Worm (Caenorhabditis elegans) whole organism, mixed stage, embryonic: ENCODE results near the gene F48E3.6.

Experiments
- M03D4.4 ChIP-seq: sonication (generic microtip); optimal IDR thresholded peaks from 2 replicates; lab custom pipeline; 2017; ENCODE audit warnings: mild to moderate bottlenecking, missing genetic modification characterization, missing compliant biosample characterization
- bed-3 ChIP-seq: fragments of 200-800 bp; sonication (Bioruptor generic); optimal IDR thresholded peaks from 3 replicates; lab custom pipeline; 2018; ENCODE audit warnings: mild to moderate bottlenecking, missing genetic modification characterization, moderate library complexity, missing compliant biosample characterization
- blmp-1 ChIP-seq: fragments of 150-350 bp; optimal IDR thresholded peaks from 2 replicates; lab custom pipeline; 2014; ENCODE audit warnings: missing biosample characterization, missing genetic modification characterization
- ceh-39 ChIP-seq: fragments of 150-350 bp; optimal IDR thresholded peaks from 2 replicates; lab custom pipeline; 2014; ENCODE audit warnings: missing biosample characterization, missing genetic modification characterization
- ceh-43 ChIP-seq: fragments of 200-800 bp; sonication (Bioruptor generic); optimal IDR thresholded peaks from 2 replicates; lab custom pipeline; 2018; ENCODE audit warnings: mild to moderate bottlenecking, missing genetic modification characterization, moderate library complexity, missing compliant biosample characterization
- ceh-83 ChIP-seq: fragments of 200-800 bp; sonication (Bioruptor generic); optimal IDR thresholded peaks from 2 replicates; lab custom pipeline; 2018; ENCODE audit warnings: mild to moderate bottlenecking, missing genetic modification characterization, missing compliant biosample characterization
- cnd-1 ChIP-seq: fragments of 200-800 bp; sonication (Bioruptor generic); optimal IDR thresholded peaks from 2 replicates; lab custom pipeline; 2018; ENCODE audit warnings: mild to moderate bottlenecking, missing genetic modification characterization, missing compliant biosample characterization
- drap-1 ChIP-seq: fragments of 200-800 bp; sonication (Bioruptor generic); optimal IDR thresholded peaks from 3 replicates; lab custom pipeline; 2018; ENCODE audit warnings: mild to moderate bottlenecking, missing genetic modification characterization, missing compliant biosample characterization
- elt-1 ChIP-seq: sonication (generic microtip); optimal IDR thresholded peaks from 2 replicates; lab custom pipeline; 2017; ENCODE audit warnings: missing genetic modification characterization, mild to moderate bottlenecking, missing compliant biosample characterization, antibody characterized with exemption, moderate library complexity, borderline replicate concordance; ENCODE audit not compliant: insufficient read depth
- elt-3 ChIP-seq: fragments of 150-350 bp; optimal IDR thresholded peaks from 2 replicates; lab custom pipeline; 2014; ENCODE audit warnings: missing biosample characterization, missing genetic modification characterization
- ham-2 ChIP-seq: fragments of 200-800 bp; sonication (Bioruptor generic); optimal IDR thresholded peaks from 2 replicates; lab custom pipeline; 2018; ENCODE audit warnings: mild to moderate bottlenecking, missing genetic modification characterization, missing compliant biosample characterization
- hlh-1 ChIP-seq: fragments of 150-350 bp; optimal IDR thresholded peaks from 2 replicates; lab custom pipeline; 2014; ENCODE audit warnings: missing biosample characterization, missing genetic modification reagents, missing genetic modification characterization
- lin-13 ChIP-seq: fragments of 150-350 bp; optimal IDR thresholded peaks from 2 replicates; lab custom pipeline; 2014; ENCODE audit warnings: missing biosample characterization, missing genetic modification characterization
- lin-32 ChIP-seq: fragments of 200-800 bp; sonication (Bioruptor generic); optimal IDR thresholded peaks from 2 replicates; lab custom pipeline; 2018; ENCODE audit warnings: mild to moderate bottlenecking, missing genetic modification characterization, missing compliant biosample characterization
- lsy-2 ChIP-seq: fragments of 150-350 bp; optimal IDR thresholded peaks from 2 replicates; lab custom pipeline; 2014; ENCODE audit warnings: missing biosample characterization, missing genetic modification characterization
- mab-5 ChIP-seq: fragments of 150-350 bp; optimal IDR thresholded peaks from 2 replicates; lab custom pipeline; 2014; ENCODE audit warnings: missing biosample characterization, missing genetic modification characterization
- mep-1 ChIP-seq: fragments of 150-350 bp; optimal IDR thresholded peaks from 2 replicates; lab custom pipeline; 2017; ENCODE audit warnings: missing biosample characterization, missing genetic modification reagents, missing genetic modification characterization, inconsistent platforms
- nhr-12 ChIP-seq: fragments of 150-350 bp; optimal IDR thresholded peaks from 2 replicates; lab custom pipeline; 2014; ENCODE audit warnings: missing biosample characterization, missing genetic modification characterization
- nhr-2 ChIP-seq: fragments of 150-350 bp; optimal IDR thresholded peaks from 2 replicates; lab custom pipeline; 2014; ENCODE audit warnings: missing biosample characterization, missing genetic modification characterization
- nhr-237 ChIP-seq: fragments of 150-350 bp; optimal IDR thresholded peaks from 2 replicates; lab custom pipeline; 2014; ENCODE audit warnings: missing biosample characterization, missing genetic modification characterization
- nhr-28 ChIP-seq: fragments of 150-350 bp; optimal IDR thresholded peaks from 2 replicates; lab custom pipeline; 2014; ENCODE audit warnings: missing biosample characterization, missing genetic modification characterization
- nhr-76 ChIP-seq: sonication (generic microtip); optimal IDR thresholded peaks from 2 replicates; lab custom pipeline; 2017; ENCODE audit warnings: missing biosample characterization, missing genetic modification characterization
- pha-4 ChIP-seq: fragments of 150-350 bp; optimal IDR thresholded peaks from 2 replicates; lab custom pipeline; 2018; ENCODE audit warnings: missing biosample characterization, missing genetic modification reagents, missing genetic modification characterization
- sem-2 ChIP-seq: fragments of 200-800 bp; sonication (Bioruptor generic); optimal IDR thresholded peaks from 2 replicates; lab custom pipeline; 2018; ENCODE audit warnings: mild to moderate bottlenecking, missing genetic modification characterization, missing compliant biosample characterization
- snpc-4 ChIP-seq: fragments of 150-350 bp; optimal IDR thresholded peaks from 2 replicates; lab custom pipeline; 2014; ENCODE audit warnings: missing biosample characterization, missing genetic modification characterization
- sptf-1 ChIP-seq: sonication (generic microtip); optimal IDR thresholded peaks from 2 replicates; lab custom pipeline; 2017; ENCODE audit warnings: mild to moderate bottlenecking, missing genetic modification characterization, moderate library complexity, missing compliant biosample characterization
- unc-120 ChIP-seq: sonication (generic microtip); optimal IDR thresholded peaks from 2 replicates; lab custom pipeline; 2017; ENCODE audit warnings: missing genetic modification characterization, missing compliant biosample characterization; ENCODE audit not compliant: poor library complexity, severe bottlenecking
- unc-39 ChIP-seq: fragments of 150-350 bp; optimal IDR thresholded peaks from 2 replicates; lab custom pipeline; 2014; ENCODE audit warnings: missing biosample characterization, missing genetic modification characterization
- unc-62 ChIP-seq: fragments of 150-350 bp; optimal IDR thresholded peaks from 2 replicates; lab custom pipeline; 2014; ENCODE audit warnings: missing biosample characterization, missing genetic modification reagents, missing genetic modification characterization
- zip-8 ChIP-seq: fragments of 150-350 bp; optimal IDR thresholded peaks from 2 replicates; lab custom pipeline; 2014; ENCODE audit warnings: missing biosample characterization, missing genetic modification characterization
- ztf-11 ChIP-seq: fragments of 150-350 bp; optimal IDR thresholded peaks from 2 replicates; lab custom pipeline; 2014; ENCODE audit warnings: missing biosample characterization, missing genetic modification characterization

F48E3.6 gene

DNA sequence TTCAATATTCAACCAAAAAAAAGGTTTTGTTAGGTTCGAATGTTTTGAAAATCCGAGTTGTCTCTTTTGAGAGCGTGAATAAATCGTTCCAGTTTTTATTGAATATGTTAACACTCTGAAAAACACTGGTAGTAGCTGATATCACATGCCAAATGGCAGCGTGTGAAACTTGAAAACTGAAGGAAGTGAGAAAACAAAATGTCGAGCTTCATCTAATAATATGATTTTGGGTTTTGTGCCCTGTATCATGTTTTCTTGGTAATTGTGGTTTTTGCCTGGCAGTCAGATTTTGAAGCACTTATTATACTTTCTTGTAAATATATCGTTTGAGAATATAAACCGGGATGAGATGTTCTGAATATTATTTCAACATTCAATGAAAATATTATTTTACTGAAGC is at the start of gene F48E3.6:
TSS of gene F48E3.6 (minus strand) at position 101 of the 400 bp plus-strand sequence.
- TF ChIP-seq blmp-1 (tag; lab: Kevin White, UChicago) (no peak), mab-5 (tag; lab: Kevin White, UChicago) (no peak), nhr-2 (tag; lab: Kevin White, UChicago) (no peak), elt-1 (tag; lab: Kevin White, UChicago) (no peak), pha-4 (tag; lab: Kevin White, UChicago) (no peak), unc-39 (no peak), nhr-12 (no peak), ceh-39 (tag; lab: Kevin White, UChicago) (no peak), lin-32 (GFP tag; lab: Kevin White, UChicago) (no peak)

DNA sequence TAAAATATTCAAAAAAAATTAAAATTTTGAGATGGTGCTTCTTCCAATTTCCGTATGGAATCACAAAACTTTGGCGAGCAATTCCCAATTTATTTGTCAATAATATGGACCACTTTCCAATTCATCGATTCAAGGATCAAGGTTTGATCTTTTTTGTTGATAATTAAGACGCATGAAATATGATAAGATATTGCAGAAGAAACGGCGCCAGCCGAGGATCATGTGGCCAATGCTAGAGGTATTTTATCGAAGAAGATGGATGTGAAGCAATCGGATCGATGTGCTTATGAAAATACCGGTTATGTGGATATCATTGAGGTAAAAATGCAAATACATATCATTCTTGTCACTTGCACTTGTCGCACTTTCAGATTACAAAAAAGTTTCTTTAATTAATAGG is 47.7 kb upstream of the F48E3.6 start:
- no peak for TF ChIP-seq unc-39
- TF ChIP-seq lin-13 (tag; lab: Kevin White, UChicago): no peak
- TF ChIP-seq lin-32 (GFP tag; lab: Kevin White, UChicago): no peak
- TF ChIP-seq zip-8 (tag; lab: Kevin White, UChicago): no peak
- no peak for TF ChIP-seq unc-62 (GFP tag; lab: Kevin White, UChicago)
- no peak for TF ChIP-seq drap-1 (GFP tag; lab: Kevin White, UChicago)
- TF ChIP-seq snpc-4 (tag; lab: Kevin White, UChicago): no peak
- TF ChIP-seq elt-1 (tag; lab: Kevin White, UChicago): no peak
- TF ChIP-seq ceh-39 (tag; lab: Kevin White, UChicago): no peak
- no peak for TF ChIP-seq ham-2 (GFP tag; lab: Kevin White, UChicago)
- TF ChIP-seq M03D4.4 (tag; lab: Kevin White, UChicago): no peak
- TF ChIP-seq nhr-76 (tag; lab: Kevin White, UChicago): no peak
- no peak for TF ChIP-seq nhr-237 (tag; lab: Kevin White, UChicago)
- TF ChIP-seq bed-3 (GFP tag; lab: Kevin White, UChicago): no peak
- TF ChIP-seq sptf-1 (tag; lab: Kevin White, UChicago): no peak
- TF ChIP-seq ceh-43: no peak
- no peak for TF ChIP-seq nhr-28 (tag; lab: Kevin White, UChicago)
- no peak for TF ChIP-seq cnd-1 (tag; lab: Kevin White, UChicago)
- TF ChIP-seq ztf-11: no peak
- no peak for TF ChIP-seq mab-5 (tag; lab: Kevin White, UChicago)

DNA sequence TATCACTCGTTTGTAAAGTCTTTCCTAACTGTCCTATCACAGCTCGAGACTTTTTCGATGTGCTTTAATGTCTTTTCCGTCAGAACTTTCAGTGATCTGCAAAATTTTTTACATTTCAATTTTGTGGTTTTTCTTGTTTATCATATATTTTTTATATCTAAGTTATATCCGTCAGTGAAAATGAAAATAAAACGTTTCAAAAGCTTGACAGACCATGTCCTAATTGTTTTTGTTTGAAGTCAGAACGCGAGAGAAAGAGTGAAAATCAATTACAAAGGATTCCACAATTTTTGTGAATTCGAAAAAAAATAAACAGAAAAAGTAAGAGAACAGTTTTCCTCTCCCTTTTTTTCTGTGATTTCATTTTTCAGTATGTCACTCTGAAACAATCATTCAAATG is 45.5 kb upstream of the F48E3.6 start, which contains the start of gene F46C8.1:
TSS of gene F46C8.1 (plus strand) at position 301 of the 400 bp plus-strand sequence.
- no peak for TF ChIP-seq snpc-4 (tag; lab: Kevin White, UChicago)
- TF ChIP-seq ceh-43: no peak
- no peak for TF ChIP-seq mep-1
- TF ChIP-seq hlh-1: no peak
- TF ChIP-seq lsy-2 (tag; lab: Kevin White, UChicago): no peak
- no peak for TF ChIP-seq sem-2 (GFP tag; lab: Kevin White, UChicago)

DNA sequence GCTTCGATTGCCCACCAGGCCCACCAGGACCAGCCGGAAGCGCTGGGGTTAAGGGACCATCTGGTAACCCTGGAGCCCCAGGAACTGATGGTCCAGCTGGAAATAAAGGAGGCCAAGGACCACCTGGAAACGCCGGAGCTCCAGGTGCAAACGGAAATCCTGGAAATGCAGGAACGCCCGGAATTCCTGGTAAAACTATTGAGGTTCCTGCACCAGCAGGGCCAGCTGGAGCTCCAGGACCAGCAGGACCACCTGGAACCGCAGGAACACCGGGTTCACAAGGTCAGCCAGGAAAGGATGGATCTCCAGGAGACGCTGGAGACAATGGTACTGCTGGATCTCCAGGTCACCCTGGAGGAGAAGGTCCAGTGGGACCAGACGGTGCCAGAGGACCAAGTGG is 45.0 kb upstream of the F48E3.6 start:
- TF ChIP-seq nhr-28 (tag; lab: Kevin White, UChicago): no peak
- no peak for TF ChIP-seq elt-3 (tag; lab: Kevin White, UChicago)
- no peak for TF ChIP-seq unc-120
- TF ChIP-seq nhr-12: no peak
- no peak for TF ChIP-seq sptf-1 (tag; lab: Kevin White, UChicago)
- no peak for TF ChIP-seq mab-5 (tag; lab: Kevin White, UChicago)
- TF ChIP-seq hlh-1: no peak
- TF ChIP-seq pha-4 (tag; lab: Kevin White, UChicago): no peak
- TF ChIP-seq snpc-4 (tag; lab: Kevin White, UChicago): no peak
- no peak for TF ChIP-seq elt-1 (tag; lab: Kevin White, UChicago)
- TF ChIP-seq ceh-39 (tag; lab: Kevin White, UChicago): no peak
- no peak for TF ChIP-seq ceh-83 (GFP tag; lab: Kevin White, UChicago)
- no peak for TF ChIP-seq sem-2 (GFP tag; lab: Kevin White, UChicago)

DNA sequence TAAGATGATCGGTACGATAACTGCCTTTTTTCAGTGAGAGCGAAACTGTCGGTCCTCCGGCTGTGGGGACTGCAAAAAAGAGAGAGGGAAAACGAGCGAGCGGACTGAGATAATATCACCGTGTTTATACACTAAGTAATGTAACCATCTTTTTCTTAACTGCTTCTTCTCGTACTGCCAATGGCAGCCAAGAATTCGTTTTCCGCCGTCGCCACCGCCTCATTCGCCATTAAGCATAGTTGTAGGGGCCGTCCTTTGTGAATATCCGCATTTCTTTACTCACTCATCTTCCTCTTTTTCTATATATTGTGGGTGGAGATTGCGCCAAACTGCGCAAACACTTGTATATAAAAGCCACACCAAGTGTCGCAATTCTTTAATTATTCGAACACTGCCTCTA is 43.8 kb upstream of the F48E3.6 start, which contains the start of gene col-174:
TSS of gene col-174 (plus strand) at position 301 of the 400 bp plus-strand sequence.
- TF ChIP-seq ham-2 (GFP tag; lab: Kevin White, UChicago) (peak; percentile 12), cnd-1 (tag; lab: Kevin White, UChicago) (no peak)
